Fruit fly (Drosophila melanogaster): ENCODE data around the gene ArgRS-m.

ArgRS-m gene

dm6 chr3R:7886859-7887190 is at the start of gene ArgRS-m:
Gene ArgRS-m (plus strand): TSS chr3R:7887045.
- peak; percentile 76 for TF ChIP-seq CG11617 (GFP tag; optimal IDR thresholded peaks at IDR 0.05)
- TF ChIP-seq toe (GFP tag; optimal IDR thresholded peaks at IDR 0.05): peak; percentile 50
- peak; percentile 12 for TF ChIP-seq pad (GFP tag; optimal IDR thresholded peaks at IDR 0.05)
- peak; percentile 10 for TF ChIP-seq CG12768 (GFP tag; optimal IDR thresholded peaks at IDR 0.05)
- peak; percentile 39 for TF ChIP-seq CG14711 (tag; optimal IDR thresholded peaks at IDR 0.05)
- no peak for TF ChIP-seq kay (GFP tag; ENCODE audit: borderline replicate concordance)
- peak; percentile 38 for TF ChIP-seq Hr96 (GFP tag; optimal IDR thresholded peaks at IDR 0.05)
- peak; percentile 37 for TF ChIP-seq CG7045 (GFP tag; optimal IDR thresholded peaks at IDR 0.05)
- TF ChIP-seq CG5204 (GFP tag; optimal IDR thresholded peaks at IDR 0.05): no peak
- TF ChIP-seq ovo (GFP tag; optimal IDR thresholded peaks at IDR 0.05): peak; percentile 87
- peak; percentile 45 for TF ChIP-seq cic (GFP tag; optimal IDR thresholded peaks at IDR 0.05)
- TF ChIP-seq CG7101 (tag; optimal IDR thresholded peaks at IDR 0.05): peak; percentile 69
- TF ChIP-seq Crg-1 (GFP tag; optimal IDR thresholded peaks at IDR 0.05): peak; percentile 46
- TF ChIP-seq CG1620 (GFP tag; optimal IDR thresholded peaks at IDR 0.05): peak; percentile 48
- TF ChIP-seq bab1 (GFP tag; optimal IDR thresholded peaks at IDR 0.05): peak; percentile 81
- TF ChIP-seq Clk (GFP tag; optimal IDR thresholded peaks at IDR 0.05): no peak
- TF ChIP-seq cnc (optimal IDR thresholded peaks at IDR 0.05): no peak
- peak; percentile 30 for TF ChIP-seq Mnt (GFP tag; optimal IDR thresholded peaks at IDR 0.05)
- TF ChIP-seq tj (GFP tag; optimal IDR thresholded peaks at IDR 0.05): peak; percentile 38
- peak; percentile 35 for TF ChIP-seq CG33017 (tag; optimal IDR thresholded peaks at IDR 0.05)

dm6 chr3R:7884433-7884832 is 2.4 kb upstream of the ArgRS-m start:
- TF ChIP-seq cnc (optimal IDR thresholded peaks at IDR 0.05) (no peak), bab1 (GFP tag; optimal IDR thresholded peaks at IDR 0.05) (no peak), tj (GFP tag; optimal IDR thresholded peaks at IDR 0.05) (no peak), CG5204 (GFP tag; optimal IDR thresholded peaks at IDR 0.05) (no peak), CG1620 (GFP tag; optimal IDR thresholded peaks at IDR 0.05) (no peak), Crg-1 (GFP tag; optimal IDR thresholded peaks at IDR 0.05) (no peak), CG14711 (tag; optimal IDR thresholded peaks at IDR 0.05) (no peak), Hr96 (GFP tag; optimal IDR thresholded peaks at IDR 0.05) (no peak), pad (GFP tag; optimal IDR thresholded peaks at IDR 0.05) (no peak), ovo (GFP tag; optimal IDR thresholded peaks at IDR 0.05) (no peak), toe (GFP tag; optimal IDR thresholded peaks at IDR 0.05) (no peak), CG33017 (tag; optimal IDR thresholded peaks at IDR 0.05) (no peak), cic (GFP tag; optimal IDR thresholded peaks at IDR 0.05) (no peak), Mnt (GFP tag; optimal IDR thresholded peaks at IDR 0.05) (no peak), kay (GFP tag; ENCODE audit: borderline replicate concordance) (no peak), CG7045 (GFP tag; optimal IDR thresholded peaks at IDR 0.05) (no peak), CG7101 (tag; optimal IDR thresholded peaks at IDR 0.05) (no peak), CG11617 (GFP tag; optimal IDR thresholded peaks at IDR 0.05) (no peak), Clk (GFP tag; optimal IDR thresholded peaks at IDR 0.05) (no peak)

- TF ChIP-seq cnc (optimal IDR thresholded peaks at IDR 0.05) (no peak), CG12768 (GFP tag; optimal IDR thresholded peaks at IDR 0.05) (no peak), Clk (GFP tag; optimal IDR thresholded peaks at IDR 0.05) (no peak), pad (GFP tag; optimal IDR thresholded peaks at IDR 0.05) (peak; percentile 32), Crg-1 (GFP tag; optimal IDR thresholded peaks at IDR 0.05) (no peak), CG1620 (GFP tag; optimal IDR thresholded peaks at IDR 0.05) (no peak), Mnt (GFP tag; optimal IDR thresholded peaks at IDR 0.05) (no peak), bab1 (GFP tag; optimal IDR thresholded peaks at IDR 0.05) (no peak)
Measured at dm6 chr3R:7886167-7886858, 532 bp upstream of the ArgRS-m start, which contains the start of gene CG17816. Gene CG17816 (minus strand): TSS chr3R:7886733.

- TF ChIP-seq pad (GFP tag; optimal IDR thresholded peaks at IDR 0.05): no peak
- TF ChIP-seq kay (GFP tag; ENCODE audit: borderline replicate concordance): peak; percentile 36
Measured at dm6 chr3R:7891031-7891430, 4.2 kb downstream of the ArgRS-m start, which contains the start of gene wtrw. Gene wtrw (plus strand): TSS chr3R:7891331.

dm6 chr3R:7892246-7893000 is 5.6 kb downstream of the ArgRS-m start:
- TF ChIP-seq CG7045 (GFP tag; optimal IDR thresholded peaks at IDR 0.05) (no peak), kay (GFP tag; ENCODE audit: borderline replicate concordance) (peak; percentile 81)

dm6 chr3R:7894586-7894985 is 7.7 kb downstream of the ArgRS-m start:
- no peak for TF ChIP-seq bab1 (GFP tag; optimal IDR thresholded peaks at IDR 0.05)
- no peak for TF ChIP-seq CG12768 (GFP tag; optimal IDR thresholded peaks at IDR 0.05)
- no peak for TF ChIP-seq cnc (optimal IDR thresholded peaks at IDR 0.05)
- TF ChIP-seq toe (GFP tag; optimal IDR thresholded peaks at IDR 0.05): no peak
- TF ChIP-seq kay (GFP tag; ENCODE audit: borderline replicate concordance): no peak
- TF ChIP-seq CG11617 (GFP tag; optimal IDR thresholded peaks at IDR 0.05): no peak
- no peak for TF ChIP-seq cic (GFP tag; optimal IDR thresholded peaks at IDR 0.05)
- TF ChIP-seq Clk (GFP tag; optimal IDR thresholded peaks at IDR 0.05): no peak
- no peak for TF ChIP-seq CG5204 (GFP tag; optimal IDR thresholded peaks at IDR 0.05)
- no peak for TF ChIP-seq Mnt (GFP tag; optimal IDR thresholded peaks at IDR 0.05)
- no peak for TF ChIP-seq Hr96 (GFP tag; optimal IDR thresholded peaks at IDR 0.05)
- no peak for TF ChIP-seq CG7045 (GFP tag; optimal IDR thresholded peaks at IDR 0.05)
- no peak for TF ChIP-seq tj (GFP tag; optimal IDR thresholded peaks at IDR 0.05)
